Worm (Caenorhabditis elegans) whole organism, L2 larva: ENCODE results near the gene ugt-49.
A peak's percentile ranks its signal among the peaks of the same experiment; 100 is the strongest.

ENCODE experiments used
- blmp-1 ChIP-seq: sonication (generic microtip); optimal IDR thresholded peaks from 2 replicates; lab custom pipeline; 2017; ENCODE audit warnings: missing genetic modification characterization, mild to moderate bottlenecking, missing compliant biosample characterization, antibody characterized with exemption, moderate library complexity; ENCODE audit not compliant: insufficient read depth
- nhr-12 ChIP-seq: fragments of 150-350 bp; optimal IDR thresholded peaks from 2 replicates; lab custom pipeline; 2014; ENCODE audit warnings: missing biosample characterization, missing genetic modification characterization
- nhr-25 ChIP-seq: fragments of 150-350 bp; sonication (generic microtip); optimal IDR thresholded peaks from 3 replicates; lab custom pipeline; 2014; ENCODE audit warnings: missing biosample characterization, missing genetic modification characterization
- sma-3 ChIP-seq: sonication (generic microtip); optimal IDR thresholded peaks from 2 replicates; lab custom pipeline; 2016; ENCODE audit warnings: missing genetic modification reagents, missing genetic modification characterization, missing compliant biosample characterization
- ztf-1 ChIP-seq: fragments of 200-800 bp; sonication (Bioruptor generic); conservative IDR thresholded peaks from 2 replicates; pipeline ENCODE4 v1.3.6; 2022; ENCODE audit warnings: missing genetic modification characterization, missing compliant biosample characterization

ugt-49 gene

ce11 chrV:10423511-10423910 lies 51.4 kb downstream of the ugt-49 start:
- peak; percentile 16 for TF ChIP-seq sma-3 (GFP tag; lab: Kevin White, UChicago)
- TF ChIP-seq ztf-1 (GFP tag; lab: Robert Waterston, UW): no peak
- TF ChIP-seq nhr-12 (tag; lab: Kevin White, UChicago): no peak
- peak; percentile 76 for TF ChIP-seq nhr-25
- TF ChIP-seq blmp-1 (tag; lab: Kevin White, UChicago): peak; percentile 25
- TF ChIP-seq, all 48 proteins: peak for 3
